Fruit fly (Drosophila melanogaster) whole organism, embryonic: ENCODE results near the gene mAChR-B.

Experiments used
- Blimp-1 ChIP-seq: fragments of 200-800 bp; sonication (Bioruptor generic); optimal IDR thresholded peaks from 3 replicates; lab custom pipeline; 2018; ENCODE audit warnings: missing biosample characterization, missing genetic modification characterization, mild to moderate bottlenecking, moderate library complexity, missing genetic modification reagents
- Bteb2 ChIP-seq: fragments of 200-800 bp; sonication (Bioruptor generic); optimal IDR thresholded peaks from 2 replicates; lab custom pipeline; 2016; ENCODE audit warnings: missing biosample characterization, missing genetic modification characterization
- C15 ChIP-seq: fragments of 200-800 bp; sonication (Bioruptor generic); IDR thresholded peaks from 3 replicates; pipeline ENCODE4 v1.3.6; 2022; ENCODE audit warnings: missing biosample characterization, missing genetic modification characterization
- CG10366 ChIP-seq: fragments of 200-800 bp; sonication (Bioruptor generic); IDR thresholded peaks from 2 replicates; pipeline ENCODE4 v1.3.6; 2022; ENCODE audit warnings: missing biosample characterization, missing genetic modification characterization
- CG10654 ChIP-seq: fragments of 200-800 bp; sonication (Bioruptor generic); optimal IDR thresholded peaks from 2 replicates; lab custom pipeline; 2016; ENCODE audit warnings: missing biosample characterization, missing genetic modification characterization
- CG11695 ChIP-seq: fragments of 200-800 bp; sonication (Bioruptor generic); IDR thresholded peaks from 3 replicates; pipeline ENCODE4 v1.3.6; 2022; ENCODE audit warnings: missing biosample characterization, missing genetic modification characterization
- CG11723 ChIP-seq: fragments of 200-800 bp; sonication (Bioruptor generic); optimal IDR thresholded peaks from 2 replicates; lab custom pipeline; 2017; ENCODE audit warnings: missing biosample characterization, mild to moderate bottlenecking, missing genetic modification characterization
- CG12942 ChIP-seq: fragments of 200-800 bp; sonication (Bioruptor generic); optimal IDR thresholded peaks from 3 replicates; lab custom pipeline; 2016; ENCODE audit warnings: missing biosample characterization, missing genetic modification characterization
- CG14860 ChIP-seq: fragments of 200-800 bp; sonication (Bioruptor generic); IDR thresholded peaks from 3 replicates; pipeline ENCODE4 v1.3.6; 2022; ENCODE audit warnings: missing biosample characterization, missing genetic modification characterization; ENCODE audit not compliant: partially characterized antibody
- CG15514 ChIP-seq: fragments of 200-800 bp; sonication (Bioruptor generic); optimal IDR thresholded peaks from 3 replicates; lab custom pipeline; 2017; ENCODE audit warnings: missing biosample characterization, missing genetic modification characterization, mild to moderate bottlenecking, moderate library complexity, missing genetic modification reagents
- CG16779 ChIP-seq: fragments of 200-800 bp; sonication (Bioruptor generic); IDR thresholded peaks from 2 replicates; pipeline ENCODE4 v1.3.6; 2022; ENCODE audit warnings: missing biosample characterization, missing genetic modification characterization
- CG18011 ChIP-seq: fragments of 200-800 bp; sonication (Bioruptor generic); optimal IDR thresholded peaks from 2 replicates; lab custom pipeline; 2017; ENCODE audit warnings: missing biosample characterization, missing genetic modification characterization, mild to moderate bottlenecking, moderate library complexity, missing genotype
- CG18476 ChIP-seq: fragments of 200-800 bp; sonication (Bioruptor generic); optimal IDR thresholded peaks from 2 replicates; lab custom pipeline; 2016; ENCODE audit warnings: missing biosample characterization, mild to moderate bottlenecking, missing genetic modification characterization
- CG2889 ChIP-seq: fragments of 200-800 bp; sonication (Bioruptor generic); IDR thresholded peaks from 3 replicates; pipeline ENCODE4 v1.3.6; 2022; ENCODE audit warnings: missing biosample characterization, missing genetic modification characterization
- CG34224 ChIP-seq: fragments of 200-800 bp; sonication (Bioruptor generic); IDR thresholded peaks from 3 replicates; pipeline ENCODE4 v1.3.6; 2022; ENCODE audit warnings: missing biosample characterization, missing genetic modification characterization; ENCODE audit not compliant: partially characterized antibody
- CG3838 ChIP-seq: fragments of 200-800 bp; sonication (Bioruptor generic); optimal IDR thresholded peaks from 3 replicates; lab custom pipeline; 2016; ENCODE audit warnings: missing biosample characterization, missing genetic modification characterization
- CG6272 ChIP-seq: fragments of 200-800 bp; sonication (Bioruptor generic); IDR thresholded peaks from 2 replicates; pipeline ENCODE4 v1.3.6; 2022; ENCODE audit warnings: missing biosample characterization, missing genetic modification characterization
- CG7987 ChIP-seq: fragments of 200-800 bp; sonication (Bioruptor generic); optimal IDR thresholded peaks from 2 replicates; lab custom pipeline; 2018; ENCODE audit warnings: missing biosample characterization, mild to moderate bottlenecking, missing genetic modification characterization, moderate library complexity
- CG9215 ChIP-seq: fragments of 200-800 bp; sonication (Bioruptor generic); IDR thresholded peaks from 2 replicates; pipeline ENCODE4 v1.3.6; 2022; ENCODE audit warnings: missing biosample characterization, missing genetic modification characterization
- Deaf1 ChIP-seq: fragments of 200-800 bp; optimal IDR thresholded peaks from 3 replicates; lab custom pipeline; 2019; ENCODE audit warnings: missing biosample characterization, mild to moderate bottlenecking, missing genetic modification characterization, moderate library complexity
- Dfd ChIP-seq, 2 experiments: fragments of >200 bp; optimal IDR thresholded peaks; 2 replicates each; lab custom pipeline; 2017; ENCODE audit warnings: missing biosample characterization in 2 of 2, missing genetic modification characterization in 2 of 2
- Fer2 ChIP-seq: fragments of 200-800 bp; sonication (Bioruptor generic); optimal IDR thresholded peaks from 2 replicates; lab custom pipeline; 2018; ENCODE audit warnings: missing biosample characterization, mild to moderate bottlenecking, missing genetic modification characterization, moderate library complexity
- MTF-1 ChIP-seq: fragments of 200-800 bp; sonication (Bioruptor generic); optimal IDR thresholded peaks from 2 replicates; lab custom pipeline; 2018; ENCODE audit warnings: missing biosample characterization, mild to moderate bottlenecking, missing genetic modification characterization, borderline replicate concordance
- Mrtf ChIP-seq: fragments of 200-800 bp; sonication (Bioruptor generic); IDR thresholded peaks from 3 replicates; pipeline ENCODE4 v1.3.6; 2022; ENCODE audit warnings: missing biosample characterization, missing genetic modification characterization
- Oaz ChIP-seq: fragments of 200-800 bp; sonication (Bioruptor generic); IDR thresholded peaks from 2 replicates; pipeline ENCODE4 v1.3.6; 2022; ENCODE audit warnings: missing biosample characterization, missing genetic modification characterization
- Poxn ChIP-seq: fragments of 200-800 bp; sonication (Bioruptor generic); IDR thresholded peaks from 2 replicates; pipeline ENCODE4 v1.3.6; 2022; ENCODE audit warnings: missing biosample characterization, missing genetic modification characterization
- Sin3A ChIP-seq: fragments of >200 bp; optimal IDR thresholded peaks from 2 replicates; lab custom pipeline; 2018
- Six4 ChIP-seq: fragments of 200-800 bp; sonication (Bioruptor generic); optimal IDR thresholded peaks from 2 replicates; lab custom pipeline; 2016; ENCODE audit warnings: missing biosample characterization, missing genetic modification characterization
- Usf ChIP-seq: fragments of 200-800 bp; sonication (Bioruptor generic); optimal IDR thresholded peaks from 2 replicates; lab custom pipeline; 2017; ENCODE audit warnings: missing genotype, missing biosample characterization, missing genetic modification characterization
- Xbp1 ChIP-seq: fragments of 200-800 bp; sonication (Bioruptor generic); optimal IDR thresholded peaks from 3 replicates; lab custom pipeline; 2016; ENCODE audit warnings: missing biosample characterization, mild to moderate bottlenecking, missing genetic modification characterization
- Xrp1 ChIP-seq: fragments of 200-800 bp; sonication (Bioruptor generic); IDR thresholded peaks from 2 replicates; pipeline ENCODE4 v1.3.6; 2022; ENCODE audit warnings: missing biosample characterization, missing genetic modification characterization
- YL-1 ChIP-seq: fragments of 200-800 bp; sonication (Bioruptor generic); optimal IDR thresholded peaks from 3 replicates; lab custom pipeline; 2017; ENCODE audit warnings: missing biosample characterization, mild to moderate bottlenecking, missing genetic modification characterization
- ac ChIP-seq: fragments of 200-800 bp; sonication (Bioruptor generic); optimal IDR thresholded peaks from 3 replicates; lab custom pipeline; 2017; ENCODE audit warnings: missing biosample characterization, mild to moderate bottlenecking, missing genetic modification characterization
- ara ChIP-seq: fragments of 200-800 bp; sonication (Bioruptor generic); IDR thresholded peaks from 2 replicates; pipeline ENCODE4 v1.3.6; 2022; ENCODE audit warnings: missing biosample characterization, missing genetic modification characterization
- cato ChIP-seq: fragments of 200-800 bp; sonication (Bioruptor generic); optimal IDR thresholded peaks from 2 replicates; lab custom pipeline; 2016; ENCODE audit warnings: missing biosample characterization, missing genetic modification characterization, borderline replicate concordance
- ci ChIP-seq: fragments of 200-800 bp; sonication (Bioruptor generic); IDR thresholded peaks from 3 replicates; pipeline ENCODE4 v1.3.6; 2022; ENCODE audit warnings: missing biosample characterization, missing genetic modification characterization
- grau ChIP-seq: fragments of 200-800 bp; optimal IDR thresholded peaks from 3 replicates; lab custom pipeline; 2019; ENCODE audit warnings: missing biosample characterization, mild to moderate bottlenecking, missing genetic modification characterization, moderate library complexity
- hbn ChIP-seq: fragments of 200-800 bp; sonication (Bioruptor generic); IDR thresholded peaks from 2 replicates; pipeline ENCODE4 v1.3.6; 2022; ENCODE audit warnings: missing biosample characterization, missing genetic modification characterization; ENCODE audit not compliant: partially characterized antibody
- kah ChIP-seq: fragments of 200-800 bp; sonication (Bioruptor generic); optimal IDR thresholded peaks from 2 replicates; lab custom pipeline; 2018; ENCODE audit warnings: missing biosample characterization, mild to moderate bottlenecking, missing genetic modification characterization
- kni ChIP-seq: fragments of 200-800 bp; sonication (Bioruptor generic); optimal IDR thresholded peaks from 3 replicates; lab custom pipeline; 2017; ENCODE audit warnings: mild to moderate bottlenecking, missing biosample characterization, missing genetic modification reagents, missing genetic modification characterization
- oc ChIP-seq: fragments of 200-800 bp; sonication (Bioruptor generic); optimal IDR thresholded peaks from 2 replicates; lab custom pipeline; 2018; ENCODE audit warnings: missing biosample characterization, mild to moderate bottlenecking, missing genetic modification characterization, moderate library complexity
- phol ChIP-seq: fragments of 200-800 bp; sonication (Bioruptor generic); optimal IDR thresholded peaks from 3 replicates; lab custom pipeline; 2018; ENCODE audit warnings: missing biosample characterization, mild to moderate bottlenecking, missing genetic modification characterization, moderate library complexity
- ranshi ChIP-seq: fragments of 200-800 bp; sonication (Bioruptor generic); IDR thresholded peaks from 2 replicates; pipeline ENCODE4 v1.3.6; 2022; ENCODE audit warnings: missing biosample characterization, missing genetic modification characterization
- sens-2 ChIP-seq: fragments of 200-800 bp; sonication (Bioruptor generic); IDR thresholded peaks from 2 replicates; pipeline ENCODE4 v1.3.6; 2022; ENCODE audit warnings: missing biosample characterization, missing genetic modification characterization
- seq ChIP-seq: fragments of 200-800 bp; sonication (Bioruptor generic); IDR thresholded peaks from 2 replicates; pipeline ENCODE4 v1.3.6; 2022; ENCODE audit warnings: missing biosample characterization, missing genetic modification characterization
- toy ChIP-seq: fragments of 200-800 bp; sonication (Bioruptor generic); IDR thresholded peaks from 2 replicates; pipeline ENCODE4 v1.3.6; 2022; ENCODE audit warnings: missing biosample characterization, missing genetic modification characterization
- wdn ChIP-seq: fragments of 200-800 bp; sonication (Bioruptor generic); IDR thresholded peaks from 2 replicates; pipeline ENCODE4 v1.3.6; 2022; ENCODE audit warnings: missing biosample characterization, missing genetic modification characterization
- wor ChIP-seq: fragments of 200-800 bp; sonication (Bioruptor generic); IDR thresholded peaks from 2 replicates; pipeline ENCODE4 v1.3.6; 2022; ENCODE audit warnings: missing biosample characterization, missing genetic modification characterization
- zfh2 ChIP-seq: fragments of 200-800 bp; sonication (Bioruptor generic); optimal IDR thresholded peaks from 2 replicates; lab custom pipeline; 2016; ENCODE audit warnings: missing biosample characterization, missing genetic modification characterization

mAChR-B gene

DNA sequence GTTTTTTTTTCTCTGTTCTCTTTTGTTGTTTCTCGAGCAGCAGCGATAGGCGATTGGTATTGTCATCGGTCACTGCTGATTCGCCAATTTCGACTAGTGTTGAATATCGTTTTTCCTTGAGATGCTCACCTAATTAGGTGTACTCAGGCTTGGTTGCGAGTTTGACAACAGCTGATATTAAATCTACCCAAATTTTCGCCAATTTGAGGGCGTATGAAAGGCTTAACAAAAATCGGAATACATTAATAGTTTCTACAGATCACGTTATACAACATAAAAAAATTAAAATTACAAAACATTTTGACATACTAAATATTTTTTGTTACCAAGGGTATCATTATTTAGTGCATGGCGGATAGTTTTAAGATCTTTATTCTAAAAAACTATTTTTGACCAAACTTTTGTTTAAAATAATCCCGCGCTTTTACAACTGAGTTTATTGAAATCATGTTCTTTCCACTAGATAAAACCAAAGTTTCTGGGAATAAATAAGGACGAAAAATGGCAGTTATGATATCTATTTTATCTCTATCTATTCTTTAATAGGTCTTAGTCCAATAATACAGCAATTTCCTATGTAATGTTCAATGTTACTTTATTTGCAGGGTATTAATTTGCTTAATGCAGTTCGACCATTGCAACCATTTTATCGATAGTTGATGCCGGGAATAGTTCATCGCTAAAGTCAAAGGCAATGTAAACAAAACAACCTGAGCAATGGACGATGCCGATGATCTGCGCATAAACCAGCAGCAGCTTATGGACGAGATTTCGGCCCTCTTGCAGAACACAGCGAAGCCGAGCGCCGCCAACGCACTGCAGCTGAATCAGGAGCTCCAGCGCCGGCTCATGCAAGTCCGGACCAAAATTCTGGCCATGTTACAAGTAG lies 45.7 kb upstream of the mAChR-B start, which contains the start of the genes CG10435 and Pbp95 (continued):
- TF ChIP-seq CG15514 (GFP tag; lab: Kevin White, UChicago) = peak; percentile 86
- no peak for TF ChIP-seq oc (tag; lab: Kevin White, UChicago)
- peak; percentile 53; the same call in 1 of the 2 replicates for TF ChIP-seq Xrp1 (GFP tag; lab: Robert Waterston, UW)
- no peak for TF ChIP-seq sens-2
- TF ChIP-seq wor (GFP tag; lab: Robert Waterston, UW) = no peak
- TF ChIP-seq zfh2 = peak; percentile 68
- TF ChIP-seq cato (GFP tag; lab: Kevin White, UChicago) = peak; percentile 23
- TF ChIP-seq Dfd (GFP tag; optimal IDR thresholded peaks at IDR 0.05; lab: Kevin White, UChicago) = no peak
- TF ChIP-seq Deaf1 (tag; lab: Kevin White, UChicago) = no peak
- peak; percentile 44; the same call in 1 of the 3 replicates for TF ChIP-seq CG14860
- no peak for TF ChIP-seq kni (GFP tag; lab: Kevin White, UChicago)
- peak; percentile 64; the same call in 2 of the 3 replicates for TF ChIP-seq CG34224 (GFP tag; lab: Robert Waterston, UW)
- TF ChIP-seq C15 (GFP tag; lab: Robert Waterston, UW) = no peak
- no peak for TF ChIP-seq Sin3A (lab: Kevin White, UChicago)
- TF ChIP-seq CG3838 (GFP tag; lab: Kevin White, UChicago) = no peak
- TF ChIP-seq toy (GFP tag; lab: Robert Waterston, UW) = 0 out of 2 replicates have a peak, but pooled peaks have one; percentile 38
- TF ChIP-seq Six4 (GFP tag; lab: Kevin White, UChicago) = peak; percentile 12
- TF ChIP-seq Mrtf (GFP tag; lab: Robert Waterston, UW) = 0 out of 3 replicates have a peak, but pooled peaks have one; percentile 45
- TF ChIP-seq Usf (GFP tag; lab: Kevin White, UChicago) = no peak
- no peak for TF ChIP-seq MTF-1
- TF ChIP-seq Xbp1 (GFP tag; lab: Kevin White, UChicago) = peak; percentile 66
- TF ChIP-seq Fer2 (tag; lab: Kevin White, UChicago) = no peak
- peak; percentile 70 for TF ChIP-seq CG6272
- TF ChIP-seq grau = no peak
- TF ChIP-seq kah (GFP tag; lab: Kevin White, UChicago) = no peak
- TF ChIP-seq Poxn = no peak
- TF ChIP-seq YL-1 (GFP tag; lab: Kevin White, UChicago) = no peak
- TF ChIP-seq CG2889 = peak; percentile 39; the same call in 1 of the 3 replicates
- TF ChIP-seq wdn (GFP tag; lab: Robert Waterston, UW) = no peak
- TF ChIP-seq CG10654 (GFP tag; lab: Kevin White, UChicago) = no peak
- TF ChIP-seq Blimp-1 (GFP tag; lab: Kevin White, UChicago) = no peak
- TF ChIP-seq CG18476 = peak; percentile 39
- TF ChIP-seq ac (GFP tag; lab: Kevin White, UChicago) = no peak
- TF ChIP-seq ara (GFP tag; lab: Robert Waterston, UW) = no peak
- peak; percentile 62 for TF ChIP-seq CG9215
- peak; percentile 30 for TF ChIP-seq CG10366
- TF ChIP-seq hbn (GFP tag; lab: Robert Waterston, UW) = peak; percentile 75
- peak; percentile 51; the same call in 1 of the 3 replicates for TF ChIP-seq CG11695 (GFP tag; lab: Robert Waterston, UW)
- peak; percentile 33 for TF ChIP-seq phol (tag; lab: Kevin White, UChicago)
- TF ChIP-seq Bteb2 (GFP tag; lab: Kevin White, UChicago) = no peak
- no peak for TF ChIP-seq CG11723
- peak; percentile 43 for TF ChIP-seq Oaz (GFP tag; lab: Robert Waterston, UW)
- no peak for TF ChIP-seq CG16779
- 0 out of 2 replicates have a peak, but pooled peaks have one; percentile 26 for TF ChIP-seq ranshi (GFP tag; lab: Robert Waterston, UW)
- TF ChIP-seq ci = peak; percentile 68
- TF ChIP-seq CG7987 (GFP tag; lab: Kevin White, UChicago) = peak; percentile 5
- peak; percentile 33; the same call in 1 of the 2 replicates for TF ChIP-seq seq (GFP tag; lab: Robert Waterston, UW)
- peak; percentile 41 for TF ChIP-seq CG12942 (GFP tag; lab: Kevin White, UChicago)
- TF ChIP-seq CG18011 = peak; percentile 13
